Fruit fly (Drosophila melanogaster) whole organism, larva: ENCODE measurements around the gene CG46396.

Experiments used
- noc ChIP-seq: fragments of 200-800 bp; sonication (Bioruptor generic); optimal IDR thresholded peaks from 3 replicates; lab custom pipeline; 2019; ENCODE audit warnings: missing biosample characterization, mild to moderate bottlenecking, missing genetic modification characterization, moderate library complexity

The CG46396 gene

dm6 chr3R:6303738-6304137, at the start of gene CG46396:
Gene CG46396, plus strand, starts transcription at chr3R:6304038.
- no peak for TF ChIP-seq noc (tag; lab: Kevin White, UChicago)

DNA sequence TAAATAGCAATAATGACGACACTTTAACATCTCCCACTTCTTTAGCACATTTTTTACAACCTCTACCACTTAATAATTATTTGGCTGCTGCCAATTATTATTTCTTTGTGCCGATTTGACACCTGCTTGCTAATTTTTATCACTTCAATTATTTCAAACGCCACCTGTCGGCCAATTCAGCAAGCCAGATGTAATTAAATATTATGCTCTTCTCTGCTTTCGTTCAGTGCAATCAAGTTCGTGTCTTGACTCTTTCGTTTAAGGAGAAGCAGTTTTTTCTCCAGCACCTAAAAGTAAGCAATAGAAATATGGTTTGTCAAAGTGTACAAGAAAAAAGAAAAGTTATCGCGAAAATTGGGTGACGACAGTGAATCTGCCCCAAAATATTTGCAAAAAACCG, 49.4 kb upstream of the CG46396 start:
- no peak for TF ChIP-seq noc (tag; lab: Kevin White, UChicago)

dm6 chr3R:6254875-6255274, 49.0 kb upstream of the CG46396 start, which contains the start of gene Osi8:
Gene Osi8, plus strand, starts transcription at chr3R:6255175.
- TF ChIP-seq noc (tag; lab: Kevin White, UChicago): no peak

dm6 chr3R:6259837-6260236, 44.0 kb upstream of the CG46396 start, which contains the start of gene Osi9:
Gene Osi9, plus strand, starts transcription at chr3R:6260211.
- TF ChIP-seq noc (tag; lab: Kevin White, UChicago): no peak

dm6 chr3R:6263658-6264057, 40.2 kb upstream of the CG46396 start, which contains the start of gene Osi10a:
Gene Osi10a, plus strand, starts transcription at chr3R:6263958.
- TF ChIP-seq noc (tag; lab: Kevin White, UChicago): no peak

dm6 chr3R:6265890-6266289, 37.9 kb upstream of the CG46396 start, which contains the start of gene Osi10b:
Gene Osi10b, plus strand, starts transcription at chr3R:6266190.
- no peak for TF ChIP-seq noc (tag; lab: Kevin White, UChicago)

DNA sequence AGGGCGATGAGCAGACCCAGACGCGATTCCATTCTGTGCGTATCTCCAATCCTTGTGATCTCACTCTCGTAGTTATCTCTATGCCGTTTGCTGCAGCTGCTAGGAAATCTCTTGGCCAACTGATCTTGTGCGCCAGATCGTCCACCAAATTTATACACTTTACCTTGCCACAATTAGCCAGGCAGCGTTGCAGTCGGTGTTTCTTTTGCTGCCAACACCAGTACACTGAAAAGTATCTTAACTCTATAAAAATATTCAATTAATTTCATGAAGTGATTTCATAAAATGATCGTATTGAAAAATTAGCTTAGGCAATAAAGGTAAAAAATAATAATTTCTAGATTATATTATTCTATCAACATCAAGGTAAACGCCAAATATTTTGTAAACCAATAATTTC, 35.2 kb upstream of the CG46396 start, which contains the start of gene Osi11:
TSS of gene Osi11 (minus strand) at position 101 of the 400 bp plus-strand sequence.
- no peak for TF ChIP-seq noc (tag; lab: Kevin White, UChicago)

dm6 chr3R:6269986-6270385, 33.9 kb upstream of the CG46396 start:
- TF ChIP-seq noc (tag; lab: Kevin White, UChicago): no peak

DNA sequence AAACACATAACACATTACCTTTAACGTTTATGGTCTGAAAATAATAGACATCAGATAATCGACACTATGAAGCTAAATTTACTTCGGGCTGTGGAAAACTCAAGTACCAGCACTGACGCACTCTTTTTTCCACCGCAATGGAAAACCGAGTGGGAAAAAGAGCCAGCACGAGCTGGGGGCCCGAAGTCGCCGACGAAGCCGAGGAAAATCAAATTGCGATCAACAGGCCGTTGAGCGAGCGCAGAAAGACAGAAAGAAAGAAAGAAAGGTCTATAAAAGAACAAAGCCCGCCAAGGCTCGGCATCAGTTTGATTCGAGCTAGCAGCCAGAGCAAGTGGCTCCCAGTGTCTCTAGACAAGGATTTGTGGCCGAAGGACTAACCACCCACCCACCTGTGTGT, 25.6 kb upstream of the CG46396 start, which contains the start of gene Osi12:
TSS of gene Osi12 (plus strand) at position 301 of the 400 bp plus-strand sequence.
- TF ChIP-seq noc (tag; lab: Kevin White, UChicago): no peak

DNA sequence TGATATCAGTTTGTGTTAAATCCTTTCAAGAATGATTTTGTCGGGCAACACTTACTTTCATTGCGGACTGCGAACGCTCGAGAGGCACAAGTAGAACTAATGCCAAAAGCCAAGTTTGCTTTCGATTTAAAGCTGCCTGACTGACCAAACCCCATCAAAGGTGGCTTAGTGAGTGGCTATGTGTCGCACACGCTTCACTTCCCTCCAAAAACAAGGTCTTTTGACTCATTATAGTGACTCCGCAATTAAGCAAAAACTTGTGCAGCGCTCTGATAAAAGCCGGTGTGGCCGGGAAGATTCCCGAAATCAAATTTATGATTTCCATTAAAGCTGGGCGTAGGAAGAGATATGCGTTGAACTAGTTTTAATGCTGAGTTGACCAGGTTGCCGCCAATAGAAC, 18.7 kb upstream of the CG46396 start, which contains the start of gene CG15597:
TSS of gene CG15597 (minus strand) at position 101 of the 400 bp plus-strand sequence.
- no peak for TF ChIP-seq noc (tag; lab: Kevin White, UChicago)

- no peak for TF ChIP-seq noc (tag; lab: Kevin White, UChicago)
Observed at dm6 chr3R:6287433-6287832, 16.4 kb upstream of the CG46396 start, which contains the start of gene CG15594. Gene CG15594, plus strand, starts transcription at chr3R:6287733.

DNA sequence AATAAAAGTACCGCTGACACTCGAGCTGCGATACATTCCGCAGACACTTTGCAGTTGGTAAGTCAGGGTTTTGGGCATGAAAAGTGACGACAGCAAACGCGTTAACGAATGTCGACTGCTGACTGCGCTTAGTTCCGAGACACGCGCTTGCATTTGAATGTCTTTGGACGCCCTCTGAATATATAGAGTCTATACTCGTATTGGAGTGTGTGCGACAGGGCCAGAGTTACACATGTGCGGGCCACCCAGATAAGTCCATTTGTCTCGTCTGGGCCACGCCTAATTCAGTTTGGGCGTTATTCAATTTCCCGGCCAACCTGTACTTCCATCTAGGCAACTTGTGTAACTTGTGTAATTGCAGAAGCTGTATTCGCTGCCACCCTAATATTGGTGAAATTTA, 13.5 kb upstream of the CG46396 start:
- no peak for TF ChIP-seq noc (tag; lab: Kevin White, UChicago)

DNA sequence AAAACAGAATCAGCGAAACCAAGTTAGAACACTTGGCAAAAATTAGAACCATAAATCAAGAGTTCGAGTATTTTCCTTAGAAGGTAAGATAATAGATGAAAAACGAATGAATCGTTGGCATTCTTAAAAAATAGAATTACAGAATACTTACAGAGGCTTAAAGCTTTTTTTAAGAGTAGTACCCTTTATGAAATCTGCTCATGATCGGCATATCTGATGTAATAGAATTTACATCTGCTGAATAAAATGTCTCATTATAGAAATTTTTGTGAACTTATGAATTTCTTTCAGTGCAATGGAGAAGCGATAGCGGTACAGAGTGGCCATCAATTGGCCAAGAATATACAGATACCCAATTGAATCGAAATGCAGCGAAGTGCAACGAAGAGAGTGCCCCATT, 12.4 kb upstream of the CG46396 start, which contains the start of gene Osi13:
TSS of gene Osi13 (plus strand) at position 301 of the 400 bp plus-strand sequence.
- TF ChIP-seq noc (tag; lab: Kevin White, UChicago): no peak

dm6 chr3R:6294046-6294445, 9.8 kb upstream of the CG46396 start:
- no peak for TF ChIP-seq noc (tag; lab: Kevin White, UChicago)

dm6 chr3R:6297164-6297563, 6.7 kb upstream of the CG46396 start:
- TF ChIP-seq noc (tag; lab: Kevin White, UChicago): no peak

DNA sequence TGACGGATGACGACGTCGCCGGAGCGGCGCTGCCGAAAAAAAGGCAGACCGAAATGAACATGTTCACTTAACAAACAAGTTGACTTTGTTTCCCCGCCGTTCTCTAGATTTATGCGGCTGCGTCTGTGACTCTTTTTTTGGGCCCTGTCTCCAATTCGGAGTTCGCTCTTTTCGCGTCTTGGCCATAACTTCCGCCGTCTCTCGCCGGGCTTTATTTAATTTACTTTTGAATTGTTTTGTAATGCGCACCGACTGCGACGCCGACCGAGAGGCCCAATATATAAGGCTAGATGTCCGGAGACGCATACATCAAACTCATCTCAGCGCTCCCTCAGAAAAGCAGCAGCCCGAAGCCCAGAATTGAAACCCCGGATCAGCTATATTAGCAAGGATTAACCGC, 5.0 kb upstream of the CG46396 start, which contains the start of gene Osi14:
TSS of gene Osi14 (plus strand) at position 301 of the 400 bp plus-strand sequence.
- TF ChIP-seq noc (tag; lab: Kevin White, UChicago): no peak

- no peak for TF ChIP-seq noc (tag; lab: Kevin White, UChicago)
Observed at dm6 chr3R:6301257-6301839, 2.5 kb upstream of the CG46396 start, which contains the start of gene Osi15. Gene Osi15, plus strand, starts transcription at chr3R:6301804.
